Worm (Caenorhabditis elegans) whole organism, L1 larva: ENCODE measurements around the gene oig-1.

ENCODE experiments used
- aly-2 ChIP-seq: fragments of 150-350 bp; optimal IDR thresholded peaks from 2 replicates; lab custom pipeline; 2014; ENCODE audit warnings: missing biosample characterization, missing genetic modification characterization
- ceh-82 ChIP-seq, 3 experiments: fragments of 150-350 bp in 1 of 3; sonication (generic microtip) in 2 of 3; optimal IDR thresholded peaks; 2 replicates each; lab custom pipeline; 2014 to 2017; ENCODE audit warnings: missing biosample characterization in 3 of 3, missing genetic modification characterization in 3 of 3
- efl-1 ChIP-seq, 4 experiments: fragments of 150-350 bp; optimal IDR thresholded peaks in 3 of 4; peaks in 1 of 4; 1 replicate in 1 of 4; 2 replicates in 3 of 4; lab custom pipeline; 2014; ENCODE audit warnings: missing biosample characterization in 2 of 4, missing genetic modification characterization in 2 of 4, missing genetic modification reagents in 2 of 4
- elt-3 ChIP-seq, 6 experiments: fragments of 150-350 bp in 1 of 6; sonication (generic microtip); optimal IDR thresholded peaks; 2 replicates each; lab custom pipeline; 2017 to 2018; ENCODE audit warnings: missing biosample characterization in 6 of 6, missing genetic modification characterization in 6 of 6, inconsistent platforms in 1 of 6
- fos-1 ChIP-seq: fragments of 150-350 bp; optimal IDR thresholded peaks from 2 replicates; lab custom pipeline; 2014; ENCODE audit warnings: missing biosample characterization, missing genetic modification characterization
- lin-14 ChIP-seq: fragments of 200-800 bp; sonication (Bioruptor generic); optimal IDR thresholded peaks from 2 replicates; lab custom pipeline; 2018; ENCODE audit warnings: mild to moderate bottlenecking, missing genetic modification characterization, moderate library complexity, missing compliant biosample characterization
- lin-15B ChIP-seq: fragments of 150-350 bp; sonication (generic microtip); optimal IDR thresholded peaks from 3 replicates; lab custom pipeline; 2014; ENCODE audit warnings: missing biosample characterization, missing genetic modification characterization
- lin-39 ChIP-seq: fragments of 150-350 bp; optimal IDR thresholded peaks from 2 replicates; lab custom pipeline; 2014; ENCODE audit warnings: missing biosample characterization, missing genetic modification reagents, missing genetic modification characterization
- lsy-2 ChIP-seq, 2 experiments: fragments of 150-350 bp; optimal IDR thresholded peaks; 2 replicates each; lab custom pipeline; 2014; ENCODE audit warnings: missing biosample characterization in 2 of 2, missing genetic modification characterization in 2 of 2
- nhr-28 ChIP-seq: fragments of 150-350 bp; optimal IDR thresholded peaks from 2 replicates; lab custom pipeline; 2014; ENCODE audit warnings: missing biosample characterization, missing genetic modification characterization
- skn-1 ChIP-seq: fragments of 150-350 bp; optimal IDR thresholded peaks from 2 replicates; lab custom pipeline; 2014; ENCODE audit warnings: missing biosample characterization, missing genetic modification characterization
- snpc-4 ChIP-seq: fragments of 150-350 bp; optimal IDR thresholded peaks from 2 replicates; lab custom pipeline; 2014; ENCODE audit warnings: missing biosample characterization, missing genetic modification characterization
- sptf-1 ChIP-seq: fragments of 150-350 bp; optimal IDR thresholded peaks from 2 replicates; lab custom pipeline; 2014; ENCODE audit warnings: missing biosample characterization, missing genetic modification characterization
- unc-86 ChIP-seq: sonication (generic microtip); optimal IDR thresholded peaks from 2 replicates; lab custom pipeline; 2016; ENCODE audit warnings: missing genetic modification characterization, missing compliant biosample characterization

ce11 chrIII:6509301-6509700, 16.2 kb downstream of the oig-1 start:
- TF ChIP-seq unc-86 = no peak
- TF ChIP-seq snpc-4 (tag; lab: Kevin White, UChicago) = no peak
- TF ChIP-seq lsy-2 (tag; optimal IDR thresholded peaks at IDR 0.05; lab: Kevin White, UChicago) = peak in 1 of 2 experiments; percentile 15
- no peak for TF ChIP-seq sptf-1
- no peak for TF ChIP-seq ceh-82 (tag; optimal IDR thresholded peaks at IDR 0.05; lab: Kevin White, UChicago)
- no peak for TF ChIP-seq aly-2 (tag; lab: Kevin White, UChicago)
- TF ChIP-seq skn-1 (tag; lab: Kevin White, UChicago) = no peak
- TF ChIP-seq nhr-28 = no peak
- no peak for TF ChIP-seq efl-1 (optimal IDR thresholded peaks at IDR 0.05; lab: Kevin White, UChicago)
- TF ChIP-seq efl-1 (GFP tag; optimal IDR thresholded peaks at IDR 0.05 in 1 of 2; lab: Kevin White, UChicago) = peak in 1 of 2 experiments; percentile 5
- peak in 2 of 6 experiments; percentile 31 to 93 for TF ChIP-seq elt-3 (tag; optimal IDR thresholded peaks at IDR 0.05; lab: Kevin White, UChicago)
- TF ChIP-seq lin-39 (tag; lab: Kevin White, UChicago) = no peak
- peak; percentile 26 for TF ChIP-seq lin-14 (GFP tag; lab: Kevin White, UChicago)
- TF ChIP-seq lin-15B (tag; lab: Kevin White, UChicago) = no peak
- no peak for TF ChIP-seq fos-1 (tag; lab: Kevin White, UChicago)
